Fruit fly (Drosophila melanogaster) whole organism, embryonic: ENCODE data around the gene Drsl5.
A peak's percentile ranks its signal among the peaks of the same experiment; 100 is the strongest.

Experiments used
- B-H1 ChIP-seq: fragments of 200-800 bp; sonication (Bioruptor generic); IDR thresholded peaks from 3 replicates; pipeline ENCODE4 v1.3.6; 2022; ENCODE audit warnings: missing biosample characterization, missing genetic modification characterization
- CG10209 ChIP-seq: fragments of 200-800 bp; sonication (Bioruptor generic); optimal IDR thresholded peaks from 3 replicates; lab custom pipeline; 2017; ENCODE audit warnings: missing biosample characterization, mild to moderate bottlenecking, missing genetic modification characterization, missing genetic modification reagents
- CG13123 ChIP-seq: fragments of 200-800 bp; sonication (Bioruptor generic); optimal IDR thresholded peaks from 2 replicates; lab custom pipeline; 2016; ENCODE audit warnings: missing biosample characterization, missing genetic modification characterization
- CG13296 ChIP-seq: fragments of 200-800 bp; sonication (Bioruptor generic); optimal IDR thresholded peaks from 3 replicates; lab custom pipeline; 2018; ENCODE audit warnings: missing biosample characterization, mild to moderate bottlenecking, missing genetic modification characterization
- CG13894 ChIP-seq: fragments of 200-800 bp; sonication (Bioruptor generic); optimal IDR thresholded peaks from 3 replicates; lab custom pipeline; 2018; ENCODE audit warnings: missing biosample characterization, mild to moderate bottlenecking, missing genetic modification characterization, moderate library complexity
- CG14667 ChIP-seq: fragments of 200-800 bp; sonication (Bioruptor generic); IDR thresholded peaks from 2 replicates; pipeline ENCODE4 v1.3.6; 2022; ENCODE audit warnings: missing biosample characterization, missing genetic modification characterization
- CG15011 ChIP-seq: fragments of 200-800 bp; sonication (Bioruptor generic); optimal IDR thresholded peaks from 3 replicates; lab custom pipeline; 2018; ENCODE audit warnings: missing biosample characterization, mild to moderate bottlenecking, missing genetic modification characterization
- CG15269 ChIP-seq: fragments of 200-800 bp; sonication (Bioruptor generic); optimal IDR thresholded peaks from 2 replicates; lab custom pipeline; 2018; ENCODE audit warnings: missing biosample characterization, mild to moderate bottlenecking, missing genetic modification characterization, moderate library complexity
- CG16815 ChIP-seq: fragments of 200-800 bp; sonication (Bioruptor generic); optimal IDR thresholded peaks from 3 replicates; lab custom pipeline; 2017; ENCODE audit warnings: missing biosample characterization, mild to moderate bottlenecking, missing genetic modification characterization
- CG17385 ChIP-seq: fragments of 200-800 bp; sonication (Bioruptor generic); optimal IDR thresholded peaks from 3 replicates; lab custom pipeline; 2018; ENCODE audit warnings: missing biosample characterization, mild to moderate bottlenecking, missing genetic modification characterization
- CG17568 ChIP-seq: fragments of 200-800 bp; sonication (Bioruptor generic); optimal IDR thresholded peaks from 2 replicates; lab custom pipeline; 2018; ENCODE audit warnings: missing biosample characterization, mild to moderate bottlenecking, missing genetic modification characterization, moderate library complexity
- CG1792 ChIP-seq: fragments of 200-800 bp; sonication (Bioruptor generic); optimal IDR thresholded peaks from 2 replicates; lab custom pipeline; 2016; ENCODE audit warnings: missing biosample characterization, missing genetic modification characterization
- CG2116 ChIP-seq: fragments of 200-800 bp; sonication (Bioruptor generic); optimal IDR thresholded peaks from 3 replicates; lab custom pipeline; 2018; ENCODE audit warnings: missing biosample characterization, mild to moderate bottlenecking, missing genetic modification characterization
- CG30020 ChIP-seq: fragments of 200-800 bp; optimal IDR thresholded peaks from 2 replicates; lab custom pipeline; 2019; ENCODE audit warnings: missing biosample characterization, mild to moderate bottlenecking, missing genetic modification characterization, moderate library complexity
- CG34376 ChIP-seq: fragments of 200-800 bp; sonication (Bioruptor generic); optimal IDR thresholded peaks from 2 replicates; lab custom pipeline; 2018; ENCODE audit warnings: missing biosample characterization, mild to moderate bottlenecking, missing genetic modification characterization
- CG3847 ChIP-seq: fragments of 200-800 bp; sonication (Bioruptor generic); IDR thresholded peaks from 2 replicates; pipeline ENCODE4 v1.3.6; 2022; ENCODE audit warnings: missing biosample characterization, missing genetic modification characterization
- CG4854 ChIP-seq: fragments of 200-800 bp; sonication (Bioruptor generic); optimal IDR thresholded peaks from 2 replicates; lab custom pipeline; 2016; ENCODE audit warnings: missing biosample characterization, missing genetic modification characterization, inconsistent platforms
- CG7372 ChIP-seq: fragments of 200-800 bp; sonication (Bioruptor generic); IDR thresholded peaks from 2 replicates; pipeline ENCODE4 v1.3.6; 2022; ENCODE audit warnings: missing biosample characterization, missing genetic modification characterization
- CG7839 ChIP-seq: fragments of 200-800 bp; sonication (Bioruptor generic); optimal IDR thresholded peaks from 3 replicates; lab custom pipeline; 2018; ENCODE audit warnings: missing biosample characterization, mild to moderate bottlenecking, missing genetic modification characterization, moderate library complexity
- CG9609 ChIP-seq: fragments of 200-800 bp; sonication (Bioruptor generic); optimal IDR thresholded peaks from 3 replicates; lab custom pipeline; 2016; ENCODE audit warnings: missing biosample characterization, missing genetic modification characterization
- CoRest ChIP-seq: fragments of 200-800 bp; sonication (Bioruptor generic); optimal IDR thresholded peaks from 3 replicates; lab custom pipeline; 2018; ENCODE audit warnings: missing biosample characterization, mild to moderate bottlenecking, missing genetic modification characterization, moderate library complexity
- Dip2 ChIP-seq: fragments of 200-800 bp; sonication (Bioruptor generic); IDR thresholded peaks from 2 replicates; pipeline ENCODE4 v1.3.6; 2022; ENCODE audit warnings: missing biosample characterization, missing genetic modification characterization
- Fer3 ChIP-seq: fragments of 200-800 bp; sonication (Bioruptor generic); optimal IDR thresholded peaks from 2 replicates; lab custom pipeline; 2018; ENCODE audit warnings: missing biosample characterization, mild to moderate bottlenecking, missing genetic modification characterization, moderate library complexity
- HLH54F ChIP-seq: fragments of 200-800 bp; sonication (Bioruptor generic); optimal IDR thresholded peaks from 3 replicates; lab custom pipeline; 2016; ENCODE audit warnings: missing biosample characterization, missing genetic modification characterization
- Lhr ChIP-seq: fragments of 200-800 bp; sonication (Bioruptor generic); optimal IDR thresholded peaks from 3 replicates; lab custom pipeline; 2017; ENCODE audit warnings: mild to moderate bottlenecking, missing biosample characterization, missing genetic modification reagents, missing genetic modification characterization
- Mad ChIP-seq: fragments of 200-800 bp; sonication (Bioruptor generic); optimal IDR thresholded peaks from 2 replicates; lab custom pipeline; 2016; ENCODE audit warnings: missing biosample characterization, missing genetic modification characterization
- Oaz ChIP-seq: fragments of 200-800 bp; sonication (Bioruptor generic); IDR thresholded peaks from 2 replicates; pipeline ENCODE4 v1.3.6; 2022; ENCODE audit warnings: missing biosample characterization, missing genetic modification characterization
- Sry-δ ChIP-seq: fragments of 200-800 bp; sonication (Bioruptor generic); optimal IDR thresholded peaks from 2 replicates; lab custom pipeline; 2016; ENCODE audit warnings: missing biosample characterization, missing genetic modification characterization
- Ssrp ChIP-seq: fragments of 200-800 bp; sonication (Bioruptor generic); optimal IDR thresholded peaks from 2 replicates; lab custom pipeline; 2018; ENCODE audit warnings: missing biosample characterization, mild to moderate bottlenecking, missing genetic modification characterization, moderate library complexity
- TFAM ChIP-seq: fragments of 200-800 bp; sonication (Bioruptor generic); optimal IDR thresholded peaks from 2 replicates; lab custom pipeline; 2017; ENCODE audit warnings: missing biosample characterization, missing genetic modification characterization, inconsistent platforms
- Xbp1 ChIP-seq: fragments of 200-800 bp; sonication (Bioruptor generic); optimal IDR thresholded peaks from 3 replicates; lab custom pipeline; 2016; ENCODE audit warnings: missing biosample characterization, mild to moderate bottlenecking, missing genetic modification characterization
- aop ChIP-seq: fragments of 200-800 bp; sonication (Bioruptor generic); IDR thresholded peaks from 2 replicates; pipeline ENCODE4 v1.3.6; 2022; ENCODE audit warnings: missing biosample characterization, missing genetic modification characterization
- bbx ChIP-seq: fragments of 200-800 bp; sonication (Bioruptor generic); IDR thresholded peaks from 2 replicates; pipeline ENCODE4 v1.3.6; 2022; ENCODE audit warnings: missing biosample characterization, missing genetic modification characterization; ENCODE audit not compliant: partially characterized antibody
- corto ChIP-seq: fragments of 200-800 bp; sonication (Bioruptor generic); optimal IDR thresholded peaks from 2 replicates; lab custom pipeline; 2016; ENCODE audit warnings: missing biosample characterization, mild to moderate bottlenecking, missing genetic modification characterization, moderate library complexity
- dan ChIP-seq: fragments of 200-800 bp; sonication (Bioruptor generic); IDR thresholded peaks from 2 replicates; pipeline ENCODE4 v1.3.6; 2022; ENCODE audit warnings: missing biosample characterization, missing genetic modification characterization
- dati ChIP-seq: fragments of 200-800 bp; sonication (Bioruptor generic); IDR thresholded peaks from 2 replicates; pipeline ENCODE4 v1.3.6; 2022; ENCODE audit warnings: missing biosample characterization, missing genetic modification characterization
- ewg ChIP-seq: fragments of 200-800 bp; sonication (Bioruptor generic); optimal IDR thresholded peaks from 3 replicates; lab custom pipeline; 2017; ENCODE audit warnings: mild to moderate bottlenecking, missing biosample characterization, missing genetic modification reagents, missing genetic modification characterization
- gfzf ChIP-seq: fragments of 200-800 bp; sonication (Bioruptor generic); optimal IDR thresholded peaks from 2 replicates; lab custom pipeline; 2016; ENCODE audit warnings: missing biosample characterization, mild to moderate bottlenecking, missing genetic modification characterization, moderate library complexity
- grau ChIP-seq: fragments of 200-800 bp; optimal IDR thresholded peaks from 3 replicates; lab custom pipeline; 2019; ENCODE audit warnings: missing biosample characterization, mild to moderate bottlenecking, missing genetic modification characterization, moderate library complexity
- grn ChIP-seq: fragments of 200-800 bp; sonication (Bioruptor generic); optimal IDR thresholded peaks from 3 replicates; lab custom pipeline; 2017; ENCODE audit warnings: missing biosample characterization, missing genetic modification characterization
- gsb ChIP-seq: fragments of 200-800 bp; sonication (Bioruptor generic); IDR thresholded peaks from 2 replicates; pipeline ENCODE4 v1.3.6; 2022; ENCODE audit warnings: missing biosample characterization, missing genetic modification characterization
- gsb-n ChIP-seq: fragments of 200-800 bp; sonication (Bioruptor generic); optimal IDR thresholded peaks from 3 replicates; lab custom pipeline; 2018; ENCODE audit warnings: missing biosample characterization, mild to moderate bottlenecking, missing genetic modification characterization
- h ChIP-seq: fragments of >200 bp; optimal IDR thresholded peaks from 2 replicates; lab custom pipeline; 2017
- jumu ChIP-seq: fragments of 200-800 bp; sonication (Bioruptor generic); optimal IDR thresholded peaks from 3 replicates; lab custom pipeline; 2016; ENCODE audit warnings: missing biosample characterization, missing genetic modification characterization
- lbe ChIP-seq: fragments of 200-800 bp; sonication (Bioruptor generic); optimal IDR thresholded peaks from 2 replicates; lab custom pipeline; 2016; ENCODE audit warnings: missing biosample characterization, mild to moderate bottlenecking, missing genetic modification characterization
- odd ChIP-seq: fragments of 200-800 bp; sonication (Bioruptor generic); optimal IDR thresholded peaks from 2 replicates; lab custom pipeline; 2017; ENCODE audit warnings: missing biosample characterization, mild to moderate bottlenecking, missing genetic modification characterization
- pum ChIP-seq: fragments of 200-800 bp; sonication (Bioruptor generic); optimal IDR thresholded peaks from 2 replicates; lab custom pipeline; 2016; ENCODE audit warnings: missing biosample characterization, missing genetic modification characterization
- repo ChIP-seq: fragments of 200-800 bp; sonication (Bioruptor generic); optimal IDR thresholded peaks from 2 replicates; lab custom pipeline; 2016; ENCODE audit warnings: missing biosample characterization, missing genetic modification characterization
- sob ChIP-seq: fragments of 200-800 bp; sonication (Bioruptor generic); IDR thresholded peaks from 2 replicates; pipeline ENCODE4 v1.3.6; 2022; ENCODE audit warnings: missing biosample characterization, missing genetic modification characterization
- tin ChIP-seq: fragments of 200-800 bp; sonication (Bioruptor generic); optimal IDR thresholded peaks from 3 replicates; lab custom pipeline; 2016; ENCODE audit warnings: missing biosample characterization, missing genetic modification characterization
- zen ChIP-seq: fragments of 200-800 bp; sonication (Bioruptor generic); optimal IDR thresholded peaks from 3 replicates; lab custom pipeline; 2018; ENCODE audit warnings: missing biosample characterization, mild to moderate bottlenecking, missing genetic modification characterization, moderate library complexity
- zf30C ChIP-seq: fragments of 200-800 bp; sonication (Bioruptor generic); optimal IDR thresholded peaks from 3 replicates; lab custom pipeline; 2018; ENCODE audit warnings: missing biosample characterization, mild to moderate bottlenecking, missing genetic modification characterization

The Drsl5 gene

dm6 chr3L:3288414-3288813 is 28.2 kb upstream of the Drsl5 start (continued):
- TF ChIP-seq Lhr (GFP tag; lab: Kevin White, UChicago) (no peak), CG16815 (no peak), Oaz (GFP tag; lab: Robert Waterston, UW) (peak; percentile 36; the same call in 1 of the 2 replicates), zf30C (no peak), TFAM (GFP tag; lab: Kevin White, UChicago) (no peak), grn (GFP tag; lab: Kevin White, UChicago) (no peak), jumu (no peak), sob (GFP tag; lab: Robert Waterston, UW) (peak; percentile 53; the same call in 1 of the 2 replicates), gsb (GFP tag; lab: Robert Waterston, UW) (no peak), Sry-δ (GFP tag; lab: Kevin White, UChicago) (no peak), CG34376 (no peak), CG30020 (no peak), ewg (GFP tag; lab: Kevin White, UChicago) (no peak), CoRest (no peak), CG15269 (no peak), bbx (GFP tag; lab: Robert Waterston, UW) (no peak), zen (tag; lab: Kevin White, UChicago) (no peak), CG13296 (GFP tag; lab: Kevin White, UChicago) (no peak), CG14667 (peak; percentile 47), gfzf (no peak), CG10209 (no peak), CG13123 (no peak), CG1792 (GFP tag; lab: Kevin White, UChicago) (no peak), aop (GFP tag; lab: Robert Waterston, UW) (no peak), CG7372 (GFP tag; lab: Robert Waterston, UW) (peak; percentile 37; the same call in 1 of the 2 replicates), CG9609 (GFP tag; lab: Kevin White, UChicago) (no peak), Dip2 (GFP tag; lab: Robert Waterston, UW) (peak; percentile 94), CG7839 (peak; percentile 49), CG3847 (peak; percentile 28; the same call in 1 of the 2 replicates), CG15011 (GFP tag; lab: Kevin White, UChicago) (no peak), lbe (GFP tag; lab: Kevin White, UChicago) (no peak), gsb-n (no peak), CG2116 (no peak), Xbp1 (GFP tag; lab: Kevin White, UChicago) (peak; percentile 31), CG17385 (no peak), corto (GFP tag; lab: Kevin White, UChicago) (no peak), dati (GFP tag; lab: Robert Waterston, UW) (0 out of 2 replicates have a peak, but pooled peaks have one; percentile 12), pum (GFP tag; lab: Kevin White, UChicago) (no peak), CG17568 (GFP tag; lab: Kevin White, UChicago) (no peak), odd (GFP tag; lab: Kevin White, UChicago) (no peak), Mad (no peak), Fer3 (tag; lab: Kevin White, UChicago) (peak; percentile 32), HLH54F (GFP tag; lab: Kevin White, UChicago) (no peak), B-H1 (no peak; the same call in 2 of the 3 replicates), tin (peak; percentile 60), grau (tag; lab: Kevin White, UChicago) (no peak), CG4854 (GFP tag; lab: Kevin White, UChicago) (no peak), Ssrp (tag; lab: Kevin White, UChicago) (no peak), CG13894 (tag; lab: Kevin White, UChicago) (no peak), dan (no peak), h (lab: Kevin White, UChicago) (no peak), repo (no peak)
